Worm (Caenorhabditis elegans) whole organism, late embryonic: ENCODE results near the gene suex-1.

Source experiments
- C08G9.2 ChIP-seq: sonication (generic microtip); optimal IDR thresholded peaks from 2 replicates; lab custom pipeline; 2016; ENCODE audit warnings: mild to moderate bottlenecking, missing genetic modification characterization, moderate library complexity, missing compliant biosample characterization
- K09A11.1 ChIP-seq: sonication (generic microtip); optimal IDR thresholded peaks from 2 replicates; lab custom pipeline; 2017; ENCODE audit warnings: antibody characterized with exemption, mild to moderate bottlenecking, missing genetic modification characterization, missing compliant biosample characterization; ENCODE audit not compliant: insufficient read depth
- ama-1 ChIP-seq: fragments of 150-350 bp; optimal IDR thresholded peaks from 2 replicates; lab custom pipeline; 2014
- ceh-24 ChIP-seq: sonication (generic microtip); optimal IDR thresholded peaks from 2 replicates; lab custom pipeline; 2016; ENCODE audit warnings: mild to moderate bottlenecking, missing genetic modification characterization, missing compliant biosample characterization
- ceh-45 ChIP-seq: fragments of 200-800 bp; sonication (Bioruptor generic); IDR thresholded peaks from 2 replicates; pipeline ENCODE4 v1.3.6; 2022; ENCODE audit warnings: missing genetic modification reagents, missing genetic modification characterization, missing compliant biosample characterization
- dve-1 ChIP-seq: sonication (generic microtip); optimal IDR thresholded peaks from 2 replicates; lab custom pipeline; 2017; ENCODE audit warnings: antibody characterized with exemption, mild to moderate bottlenecking, missing genetic modification characterization, missing compliant biosample characterization
- eyg-1 ChIP-seq: sonication (generic microtip); optimal IDR thresholded peaks from 2 replicates; lab custom pipeline; 2016; ENCODE audit warnings: missing genotype, missing genetic modification characterization, missing compliant biosample characterization
- fkh-10 ChIP-seq: fragments of 150-350 bp; optimal IDR thresholded peaks from 2 replicates; lab custom pipeline; 2014; ENCODE audit warnings: missing biosample characterization, missing genetic modification reagents, missing genetic modification characterization
- lin-11 ChIP-seq: fragments of 200-800 bp; sonication (Bioruptor generic); optimal IDR thresholded peaks from 2 replicates; lab custom pipeline; 2018; ENCODE audit warnings: mild to moderate bottlenecking, missing genetic modification characterization, missing compliant biosample characterization
- nfya-1 ChIP-seq: sonication (generic microtip); optimal IDR thresholded peaks from 2 replicates; lab custom pipeline; 2017; ENCODE audit warnings: missing genetic modification characterization, mild to moderate bottlenecking, missing compliant biosample characterization, antibody characterized with exemption, moderate library complexity
- pax-1 ChIP-seq: fragments of 150-350 bp; optimal IDR thresholded peaks from 2 replicates; lab custom pipeline; 2014; ENCODE audit warnings: missing biosample characterization, missing genetic modification characterization
- pha-4 ChIP-seq: fragments of 150-350 bp; optimal IDR thresholded peaks from 2 replicates; lab custom pipeline; 2018; ENCODE audit warnings: missing biosample characterization, missing genetic modification reagents, missing genetic modification characterization
- tbx-2 ChIP-seq: sonication (generic microtip); optimal IDR thresholded peaks from 2 replicates; lab custom pipeline; 2016; ENCODE audit warnings: missing genetic modification characterization, missing compliant biosample characterization
- ttx-3 ChIP-seq: sonication (generic microtip); optimal IDR thresholded peaks from 2 replicates; lab custom pipeline; 2016; ENCODE audit warnings: missing genetic modification reagents, missing genetic modification characterization, missing compliant biosample characterization

ce11 chrII:5503760-5504159, 5.7 kb upstream of the suex-1 start, which contains the start of gene cyp-44A1:
- TF ChIP-seq eyg-1 (tag; lab: Kevin White, UChicago) (no peak), ama-1 (lab: Kevin White, UChicago) (no peak), K09A11.1 (tag; lab: Kevin White, UChicago) (no peak), ceh-45 (GFP tag; lab: Robert Waterston, UW) (no peak), ceh-24 (tag; lab: Kevin White, UChicago) (no peak), ttx-3 (tag; lab: Kevin White, UChicago) (no peak), nfya-1 (no peak), tbx-2 (tag; lab: Kevin White, UChicago) (no peak), lin-11 (tag; lab: Kevin White, UChicago) (no peak), pax-1 (tag; lab: Kevin White, UChicago) (no peak), pha-4 (tag; lab: Kevin White, UChicago) (no peak), dve-1 (tag; lab: Kevin White, UChicago) (no peak), C08G9.2 (tag; lab: Kevin White, UChicago) (no peak), fkh-10 (GFP tag; lab: Kevin White, UChicago) (no peak)
